Fruit fly (Drosophila melanogaster) whole organism, pupa: ENCODE data around the gene Cyp309a1.

ENCODE experiments used
- CG10348 ChIP-seq: fragments of 200-800 bp; sonication (Bioruptor generic); IDR thresholded peaks from 2 replicates; pipeline ENCODE4 v1.3.6; 2022; ENCODE audit warnings: missing biosample characterization, missing genetic modification characterization
- CG12605 ChIP-seq: fragments of 200-800 bp; sonication (Bioruptor generic); IDR thresholded peaks from 2 replicates; pipeline ENCODE4 v1.3.6; 2022; ENCODE audit warnings: missing biosample characterization, missing genetic modification characterization
- CG13204 ChIP-seq: fragments of 200-800 bp; sonication (Bioruptor generic); optimal IDR thresholded peaks from 2 replicates; lab custom pipeline; 2018; ENCODE audit warnings: missing biosample characterization, mild to moderate bottlenecking, missing genetic modification characterization, moderate library complexity
- CG14655 ChIP-seq: fragments of 200-800 bp; sonication (Bioruptor generic); optimal IDR thresholded peaks from 3 replicates; lab custom pipeline; 2017; ENCODE audit warnings: mild to moderate bottlenecking, missing biosample characterization, missing genetic modification reagents, missing genetic modification characterization
- CG15710 ChIP-seq: fragments of 200-800 bp; sonication (Bioruptor generic); optimal IDR thresholded peaks from 2 replicates; lab custom pipeline; 2018; ENCODE audit warnings: missing biosample characterization, mild to moderate bottlenecking, missing genetic modification characterization, moderate library complexity
- CG17806 ChIP-seq: fragments of 200-800 bp; sonication (Bioruptor generic); optimal IDR thresholded peaks from 2 replicates; lab custom pipeline; 2018; ENCODE audit warnings: missing biosample characterization, mild to moderate bottlenecking, missing genetic modification characterization, moderate library complexity
- CG32121 ChIP-seq: fragments of 200-800 bp; sonication (Bioruptor generic); IDR thresholded peaks from 2 replicates; pipeline ENCODE4 v1.3.6; 2022; ENCODE audit warnings: missing biosample characterization, missing genetic modification characterization
- CG34367 ChIP-seq: fragments of 200-800 bp; sonication (Bioruptor generic); optimal IDR thresholded peaks from 2 replicates; lab custom pipeline; 2018; ENCODE audit warnings: missing biosample characterization, mild to moderate bottlenecking, missing genetic modification characterization
- CG4496 ChIP-seq: fragments of 200-800 bp; sonication (Bioruptor generic); IDR thresholded peaks from 3 replicates; pipeline ENCODE4 v1.3.6; 2022; ENCODE audit warnings: missing biosample characterization, missing genetic modification characterization
- CG8159 ChIP-seq: fragments of 200-800 bp; sonication (Bioruptor generic); optimal IDR thresholded peaks from 3 replicates; lab custom pipeline; 2018; ENCODE audit warnings: missing biosample characterization, mild to moderate bottlenecking, missing genetic modification characterization, moderate library complexity
- CG8301 ChIP-seq: fragments of 200-800 bp; sonication (Bioruptor generic); optimal IDR thresholded peaks from 2 replicates; lab custom pipeline; 2018; ENCODE audit warnings: missing biosample characterization, mild to moderate bottlenecking, missing genetic modification characterization
- CG9948 ChIP-seq: fragments of 200-800 bp; sonication (Bioruptor generic); optimal IDR thresholded peaks from 2 replicates; lab custom pipeline; 2018; ENCODE audit warnings: missing biosample characterization, mild to moderate bottlenecking, missing genetic modification characterization, moderate library complexity
- D1 ChIP-seq: fragments of 200-800 bp; sonication (Bioruptor generic); optimal IDR thresholded peaks from 2 replicates; lab custom pipeline; 2018; ENCODE audit warnings: missing biosample characterization, mild to moderate bottlenecking, missing genetic modification characterization, moderate library complexity
- EcR ChIP-seq: fragments of 200-800 bp; sonication (Bioruptor generic); optimal IDR thresholded peaks from 3 replicates; lab custom pipeline; 2019; ENCODE audit warnings: missing biosample characterization, missing genetic modification characterization, mild to moderate bottlenecking, moderate library complexity, missing genetic modification reagents
- Ets98B ChIP-seq: fragments of 200-800 bp; sonication (Bioruptor generic); IDR thresholded peaks from 2 replicates; pipeline ENCODE4 v1.3.6; 2022; ENCODE audit warnings: missing biosample characterization, missing genetic modification characterization
- Pif1A ChIP-seq: fragments of 200-800 bp; sonication (Bioruptor generic); optimal IDR thresholded peaks from 3 replicates; lab custom pipeline; 2016; ENCODE audit warnings: missing biosample characterization, missing genetic modification characterization
- Pif1B ChIP-seq: fragments of 200-800 bp; sonication (Bioruptor generic); optimal IDR thresholded peaks from 3 replicates; lab custom pipeline; 2016; ENCODE audit warnings: missing biosample characterization, missing genetic modification characterization
- Snoo ChIP-seq: fragments of 200-800 bp; sonication (Bioruptor generic); optimal IDR thresholded peaks from 3 replicates; lab custom pipeline; 2017; ENCODE audit warnings: missing biosample characterization, mild to moderate bottlenecking, missing genetic modification characterization, inconsistent platforms
- fd96Ca ChIP-seq: fragments of 200-800 bp; sonication (Bioruptor generic); IDR thresholded peaks from 3 replicates; pipeline ENCODE4 v1.3.6; 2022; ENCODE audit warnings: missing biosample characterization, missing genetic modification characterization
- gl ChIP-seq: fragments of 200-800 bp; sonication (Bioruptor generic); optimal IDR thresholded peaks from 2 replicates; lab custom pipeline; 2018; ENCODE audit warnings: missing biosample characterization, mild to moderate bottlenecking, missing genetic modification characterization
- rn ChIP-seq: fragments of 200-800 bp; sonication (Bioruptor generic); IDR thresholded peaks from 2 replicates; pipeline ENCODE4 v1.3.6; 2022; ENCODE audit warnings: missing biosample characterization, missing genetic modification characterization

Gene Cyp309a1

DNA sequence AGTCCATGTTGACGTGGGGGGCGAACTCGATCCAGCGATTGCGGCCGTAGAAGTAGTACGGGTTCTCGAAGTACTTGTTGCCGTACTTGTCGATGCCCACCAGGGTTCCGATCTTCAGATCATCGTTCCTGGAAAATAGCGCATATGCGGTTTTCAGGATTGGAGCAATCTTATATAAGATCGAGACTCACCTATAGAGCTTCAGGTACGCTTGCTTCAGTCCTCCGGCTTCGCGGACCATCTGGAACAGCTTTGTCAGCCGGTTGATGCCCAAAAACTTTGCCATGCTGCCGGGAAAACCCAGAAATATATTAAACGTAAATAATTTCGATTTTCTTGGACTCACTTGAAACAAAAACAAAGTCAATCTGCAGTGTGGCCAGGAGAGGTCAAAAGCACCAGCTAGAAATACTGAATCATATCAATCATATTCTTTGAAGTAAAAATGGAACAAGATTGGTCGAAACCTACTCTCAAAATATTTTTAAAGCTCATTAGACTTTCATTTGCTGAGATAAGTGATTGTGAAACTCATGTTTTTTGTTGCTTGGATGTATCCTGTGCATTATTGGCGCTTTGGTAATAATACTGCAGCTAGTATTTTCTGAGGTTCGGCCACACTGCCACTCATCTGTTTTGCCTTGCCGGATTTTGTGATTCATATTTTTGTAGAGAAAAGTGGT, 15.2 kb upstream of the Cyp309a1 start, which contains the start of the genes ND-B17.2 and Arpc5:
Gene ND-B17.2 (minus strand): TSS at position 504 of the 683 bp plus-strand sequence.
Gene Arpc5 (plus strand): TSS at position 624 of the 683 bp plus-strand sequence.
- TF ChIP-seq CG8159: peak; percentile 19
- no peak for TF ChIP-seq Snoo (tag; lab: Kevin White, UChicago)
- TF ChIP-seq CG9948 (tag; lab: Kevin White, UChicago): no peak
- peak; percentile 1 for TF ChIP-seq CG15710 (tag; lab: Kevin White, UChicago)

DNA sequence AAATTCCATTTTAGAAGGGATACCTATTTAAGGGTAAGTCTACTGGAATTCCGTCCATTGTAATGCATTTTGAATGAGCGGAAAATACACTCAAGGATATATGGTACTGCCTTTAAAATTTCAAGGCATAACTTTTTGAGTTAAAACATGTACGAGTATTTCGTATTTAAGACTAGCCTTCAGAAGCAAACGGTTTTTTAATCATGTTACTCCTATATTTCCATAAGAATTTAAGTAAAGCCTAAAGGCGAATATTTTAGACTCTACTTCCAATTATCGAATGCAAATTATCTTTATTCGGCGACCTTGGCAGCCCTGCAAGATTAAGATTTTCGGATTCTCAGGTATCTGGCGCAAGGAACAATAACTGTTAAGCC, 12.7 kb upstream of the Cyp309a1 start, which contains the start of gene Elba2:
Gene Elba2 (plus strand): TSS at position 327 of the 377 bp plus-strand sequence.
- no peak for TF ChIP-seq CG8159
- no peak for TF ChIP-seq CG34367 (tag; lab: Kevin White, UChicago)
- no peak for TF ChIP-seq CG32121 (GFP tag; lab: Robert Waterston, UW)
- TF ChIP-seq CG10348 (GFP tag; lab: Robert Waterston, UW): no peak
- no peak for TF ChIP-seq D1
- no peak for TF ChIP-seq fd96Ca (GFP tag; lab: Robert Waterston, UW)
- no peak for TF ChIP-seq CG9948 (tag; lab: Kevin White, UChicago)
- TF ChIP-seq CG17806: no peak
- TF ChIP-seq, all 21 proteins: peak for 0

DNA sequence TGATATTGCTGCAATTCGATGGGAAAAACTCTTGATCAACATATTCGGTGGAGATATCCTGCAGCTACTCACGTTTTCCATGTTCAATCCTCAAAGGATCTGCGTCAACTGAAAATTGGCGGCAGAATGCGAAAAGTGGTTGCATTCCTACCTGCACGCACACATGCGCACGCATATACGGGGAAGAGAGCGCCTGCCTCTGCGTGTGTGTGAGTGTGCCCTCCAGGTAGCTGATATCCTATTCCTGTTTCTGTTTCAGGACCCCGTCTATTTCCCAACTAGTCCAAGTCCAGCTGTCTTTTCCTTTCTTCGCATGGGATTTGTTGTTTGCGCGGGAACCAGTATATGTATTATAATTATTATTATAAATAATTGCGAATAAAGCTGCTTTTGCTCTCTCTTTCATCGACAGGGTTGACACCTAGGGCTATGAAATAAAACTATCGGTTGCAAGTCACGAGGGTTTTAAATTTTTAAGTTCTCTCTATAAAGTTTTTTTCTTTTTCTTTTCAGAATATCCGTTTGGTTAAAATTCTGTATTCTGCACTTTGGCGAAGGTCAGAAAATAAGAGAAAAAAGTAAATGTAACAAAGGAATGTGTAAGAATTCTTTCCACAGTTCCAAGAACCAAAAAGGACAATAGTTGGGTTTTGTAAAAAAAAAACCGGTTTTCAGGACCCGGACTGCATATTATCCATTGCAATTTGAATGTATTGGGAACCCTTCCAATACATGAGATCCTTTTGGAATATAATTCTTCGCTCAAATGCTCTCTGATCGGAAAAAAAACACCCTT, 12.1 kb upstream of the Cyp309a1 start, which contains the start of gene insv:
Gene insv (minus strand): TSS at position 433 of the 796 bp plus-strand sequence.
- TF ChIP-seq CG15710 (tag; lab: Kevin White, UChicago) (peak; percentile 3), fd96Ca (GFP tag; lab: Robert Waterston, UW) (no peak), rn (no peak)

DNA sequence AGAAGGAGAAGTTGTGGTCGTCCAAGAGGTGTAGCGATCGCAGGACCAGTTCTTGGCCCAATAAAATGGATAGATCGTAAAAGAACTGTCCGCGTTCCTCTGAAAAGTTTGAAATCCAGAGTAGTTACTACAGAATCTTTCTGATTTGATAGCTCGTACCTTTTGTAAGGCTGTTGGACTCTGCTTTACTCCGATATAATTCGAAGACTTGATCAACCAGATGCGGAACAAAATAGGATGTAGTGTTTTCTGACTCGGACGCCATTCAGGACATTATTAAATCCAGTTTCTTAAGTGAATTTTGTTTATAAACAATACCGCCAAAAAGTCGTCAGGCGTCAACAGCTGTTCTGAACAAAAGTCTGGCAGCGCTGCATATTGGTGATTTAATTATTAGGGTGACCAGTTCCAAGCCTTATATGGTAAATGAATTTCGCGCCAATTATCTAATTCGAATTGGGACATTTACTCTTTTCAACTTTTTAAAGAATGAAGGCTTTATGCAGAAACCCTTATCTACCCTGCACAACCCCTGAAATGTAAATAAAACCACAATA, 10.2 kb upstream of the Cyp309a1 start, which contains the start of the genes Rad1 and Sws1:
Gene Rad1 (minus strand): TSS at position 336 of the 557 bp plus-strand sequence.
Gene Sws1 (minus strand): TSS at position 336 of the 557 bp plus-strand sequence.
- no peak for TF ChIP-seq D1
- no peak for TF ChIP-seq CG13204 (GFP tag; lab: Kevin White, UChicago)

DNA sequence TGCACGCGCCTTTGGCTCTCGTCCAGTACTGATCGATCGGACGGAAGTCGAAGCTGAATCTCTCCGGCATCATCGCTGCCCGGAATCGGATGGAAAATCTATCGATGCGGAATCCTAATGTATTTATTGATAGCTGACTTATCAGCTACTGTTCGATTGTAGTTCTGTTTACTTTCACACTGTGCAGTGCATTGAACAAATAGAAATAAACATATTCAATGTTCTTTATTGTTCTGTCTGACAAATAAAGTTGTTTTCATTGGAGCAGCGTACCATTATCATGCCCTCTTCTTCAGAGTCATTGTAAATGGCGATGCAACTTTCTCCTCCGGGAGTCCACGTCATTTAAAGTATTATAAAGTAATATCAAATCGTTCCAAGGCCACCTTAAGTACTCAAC, 8.3 kb upstream of the Cyp309a1 start, which contains the start of gene Cyp309a2:
Gene Cyp309a2 (minus strand): TSS at position 101 of the 400 bp plus-strand sequence.
- TF ChIP-seq CG10348 (GFP tag; lab: Robert Waterston, UW) (no peak), CG34367 (tag; lab: Kevin White, UChicago) (no peak), rn (no peak), Ets98B (GFP tag; lab: Robert Waterston, UW) (no peak), CG13204 (GFP tag; lab: Kevin White, UChicago) (no peak), CG9948 (tag; lab: Kevin White, UChicago) (no peak), CG32121 (GFP tag; lab: Robert Waterston, UW) (no peak), fd96Ca (GFP tag; lab: Robert Waterston, UW) (no peak), CG17806 (no peak), CG8159 (no peak), Pif1B (no peak), Snoo (tag; lab: Kevin White, UChicago) (no peak), CG4496 (no peak)

DNA sequence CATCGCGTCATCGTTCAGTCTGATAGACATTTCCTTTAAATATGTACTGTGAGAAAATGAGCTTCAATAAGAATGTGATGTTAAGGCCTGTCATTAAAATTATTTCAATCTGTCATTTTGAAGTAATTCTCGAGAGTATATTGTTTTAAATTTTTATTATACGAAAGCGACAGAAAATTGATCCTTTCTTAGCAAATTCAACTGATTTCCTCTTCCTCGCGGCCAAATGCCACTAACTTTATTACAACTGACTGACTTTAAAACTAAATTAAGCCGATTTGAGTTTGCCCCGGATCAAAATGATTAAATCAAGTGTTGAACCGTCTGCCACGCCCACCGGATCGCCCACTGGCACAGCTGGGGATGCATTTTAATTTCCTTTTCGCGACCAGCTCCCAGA, 11.9 kb downstream of the Cyp309a1 start, which contains the start of gene CG3515:
Gene CG3515 (minus strand): TSS at position 101 of the 400 bp plus-strand sequence.
- TF ChIP-seq CG34367 (tag; lab: Kevin White, UChicago) (no peak), CG32121 (GFP tag; lab: Robert Waterston, UW) (no peak), CG13204 (GFP tag; lab: Kevin White, UChicago) (no peak), CG15710 (tag; lab: Kevin White, UChicago) (no peak), EcR (GFP tag; lab: Kevin White, UChicago) (no peak), D1 (no peak), fd96Ca (GFP tag; lab: Robert Waterston, UW) (no peak), gl (tag; lab: Kevin White, UChicago) (no peak), CG12605 (no peak), CG4496 (no peak), Pif1B (no peak), rn (no peak), Pif1A (no peak), Snoo (tag; lab: Kevin White, UChicago) (no peak)

DNA sequence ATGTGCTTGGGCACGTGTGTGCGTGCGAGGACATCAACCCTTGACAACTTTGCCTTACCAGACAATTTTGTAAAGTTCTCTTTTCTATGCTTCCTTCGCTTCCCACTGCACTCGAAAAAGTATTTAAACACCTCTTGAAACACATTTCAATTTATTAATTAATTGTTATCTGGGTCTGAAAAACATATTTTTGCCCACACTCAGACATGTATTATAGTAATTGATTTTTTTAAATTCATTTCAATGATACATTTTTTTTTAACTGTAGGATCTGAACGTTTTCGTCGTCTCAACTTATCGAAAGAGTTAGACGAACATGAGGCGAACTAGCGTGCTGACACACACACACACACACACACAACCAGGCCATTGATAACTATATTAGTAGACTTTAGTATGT, 22.1 kb downstream of the Cyp309a1 start:
- TF ChIP-seq D1 (no peak), CG8301 (tag; lab: Kevin White, UChicago) (peak; percentile 4), CG14655 (peak; percentile 15)
